Worm (Caenorhabditis elegans): Measurements from ENCODE around the gene rol-3.

Gene rol-3

DNA sequence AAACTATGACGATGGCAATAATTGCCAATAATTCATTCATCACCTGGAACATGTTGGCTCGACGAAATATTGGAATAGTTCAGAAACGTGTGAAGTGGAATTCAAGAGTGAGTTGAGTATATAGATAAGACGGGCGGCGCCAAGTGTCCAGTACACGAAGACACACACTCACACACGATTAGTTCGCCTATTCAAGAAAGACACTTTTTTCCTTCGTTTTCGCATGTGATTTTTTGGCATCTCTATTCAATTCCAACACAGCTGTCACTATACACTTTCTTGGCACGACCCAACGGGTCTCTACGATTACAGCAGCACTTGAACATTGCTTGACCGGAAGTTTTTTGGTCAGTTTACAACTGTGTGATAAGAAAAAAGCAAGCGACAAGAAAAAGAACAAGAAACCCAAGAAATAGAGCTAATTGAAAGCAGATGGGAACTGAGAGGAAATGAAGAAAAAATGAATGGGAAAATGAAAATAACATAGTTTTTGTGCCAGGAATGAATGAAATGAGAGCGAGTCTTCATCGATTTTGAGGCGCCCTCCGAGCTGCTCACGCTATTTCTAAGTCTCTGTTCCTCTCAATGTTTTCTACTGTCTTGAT is 20.4 kb downstream of the rol-3 start, which contains the start of gene K07C11.8:
TSS of gene K07C11.8 (minus strand) at position 224 of the 605 bp plus-strand sequence.
- no peak for TF ChIP-seq unc-62 (GFP tag; optimal IDR thresholded peaks at IDR 0.05)

DNA sequence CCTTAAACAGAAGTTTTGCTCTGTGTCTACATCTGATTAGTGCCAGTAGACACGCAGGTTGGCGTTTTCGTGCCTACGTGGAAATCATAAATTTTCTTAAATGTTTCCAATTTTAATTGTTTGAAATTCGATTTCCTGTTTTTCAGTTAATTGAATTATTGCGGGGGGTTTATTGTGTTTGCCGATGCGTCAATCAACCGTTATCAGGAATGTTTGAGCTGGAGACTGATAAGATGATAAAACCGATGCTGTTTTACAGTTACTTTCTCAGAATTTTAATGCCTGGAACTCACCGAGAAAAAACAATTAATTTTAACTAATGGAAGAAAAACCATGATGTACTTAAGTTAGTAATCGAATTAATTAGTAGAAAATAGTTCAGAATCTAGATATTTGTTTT is 21.1 kb downstream of the rol-3 start:
- TF ChIP-seq unc-62 (GFP tag; optimal IDR thresholded peaks at IDR 0.05): no peak

DNA sequence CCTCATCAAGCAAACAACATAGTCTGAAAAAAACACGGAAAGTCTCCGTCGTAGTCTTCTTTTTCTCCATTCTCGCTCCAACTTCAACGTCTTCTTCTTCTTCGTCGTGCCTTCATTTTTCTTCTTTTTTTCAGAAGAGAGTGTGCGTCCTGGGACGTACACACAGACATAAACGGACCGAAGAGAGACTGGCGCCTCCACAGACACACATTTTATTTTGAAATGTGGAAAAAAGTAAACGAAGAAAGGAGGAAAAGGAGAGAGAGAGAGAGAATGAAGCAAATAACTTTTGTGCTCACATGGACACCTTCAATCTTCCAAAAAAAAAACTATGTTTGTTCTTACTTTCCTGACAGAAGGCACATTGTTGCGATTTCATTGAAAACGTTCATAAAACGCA is 23.1 kb downstream of the rol-3 start:
- no peak for TF ChIP-seq unc-62 (GFP tag; optimal IDR thresholded peaks at IDR 0.05)

ce11 chrV:8213868-8214267 is 24.3 kb downstream of the rol-3 start, which contains the start of gene K07C11.7:
K07C11.7 (minus strand) TSS chrV:8213968.
- no peak for TF ChIP-seq unc-62 (GFP tag; optimal IDR thresholded peaks at IDR 0.05)

DNA sequence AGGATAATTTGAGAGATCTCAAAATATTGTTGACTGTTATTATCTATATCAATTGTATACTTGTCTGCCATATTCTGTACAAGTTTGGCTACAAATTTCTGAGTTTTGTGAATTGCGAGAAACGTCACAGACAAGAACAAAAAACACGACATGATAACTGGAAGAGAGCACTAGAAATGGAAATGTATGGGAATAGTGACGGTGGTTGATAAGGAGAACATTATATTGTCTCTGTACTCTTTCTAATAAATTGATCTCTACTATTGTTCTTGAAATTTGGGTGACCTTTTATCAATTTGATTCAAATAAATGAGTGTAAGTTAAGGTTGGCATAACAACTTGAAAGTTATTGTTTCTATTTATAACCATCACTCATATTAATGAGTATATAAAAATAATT is 25.4 kb downstream of the rol-3 start:
- no peak for TF ChIP-seq unc-62 (GFP tag; optimal IDR thresholded peaks at IDR 0.05)

ce11 chrV:8211993-8212392 is 26.2 kb downstream of the rol-3 start:
- TF ChIP-seq unc-62 (GFP tag; optimal IDR thresholded peaks at IDR 0.05): no peak

- TF ChIP-seq unc-62 (GFP tag; optimal IDR thresholded peaks at IDR 0.05): no peak
Observed at ce11 chrV:8210527-8210926, 27.7 kb downstream of the rol-3 start.

DNA sequence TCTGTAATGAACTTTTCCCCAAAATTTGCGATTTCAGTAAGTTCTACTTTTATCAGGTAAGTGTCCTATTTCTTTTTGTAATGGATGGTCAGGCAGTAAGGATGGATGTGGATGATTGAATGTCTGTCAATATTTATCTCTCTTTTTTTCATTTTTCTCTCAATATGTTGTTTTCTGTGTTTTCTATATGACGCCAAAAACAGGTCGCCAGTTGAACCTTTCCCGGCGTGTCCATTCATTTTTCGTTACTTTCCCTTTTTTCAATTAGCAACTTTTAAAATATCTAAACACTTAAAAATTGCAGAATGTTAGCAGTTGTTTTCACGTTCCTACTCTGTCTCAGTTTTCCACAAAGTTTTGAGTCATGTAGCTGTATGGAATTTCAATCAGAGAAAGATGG is 31.3 kb downstream of the rol-3 start, which contains the start of gene timp-1:
TSS of gene timp-1 (plus strand) at position 305 of the 400 bp plus-strand sequence.
- TF ChIP-seq unc-62 (GFP tag; optimal IDR thresholded peaks at IDR 0.05): no peak

- TF ChIP-seq unc-62 (GFP tag; optimal IDR thresholded peaks at IDR 0.05): no peak
Observed at ce11 chrV:8203085-8203643, 35.0 kb downstream of the rol-3 start, which contains the start of gene cest-17. cest-17 (plus strand) TSS chrV:8203332.

ce11 chrV:8201229-8201858 is 36.9 kb downstream of the rol-3 start, which contains the start of gene cri-2:
cri-2 (plus strand) TSS chrV:8201808.
- TF ChIP-seq unc-62 (GFP tag; optimal IDR thresholded peaks at IDR 0.05): no peak

- no peak for TF ChIP-seq unc-62 (GFP tag; optimal IDR thresholded peaks at IDR 0.05)
Observed at ce11 chrV:8198994-8199393, 39.2 kb downstream of the rol-3 start, which contains the start of gene F20D6.11. F20D6.11 (minus strand) TSS chrV:8199094.

DNA sequence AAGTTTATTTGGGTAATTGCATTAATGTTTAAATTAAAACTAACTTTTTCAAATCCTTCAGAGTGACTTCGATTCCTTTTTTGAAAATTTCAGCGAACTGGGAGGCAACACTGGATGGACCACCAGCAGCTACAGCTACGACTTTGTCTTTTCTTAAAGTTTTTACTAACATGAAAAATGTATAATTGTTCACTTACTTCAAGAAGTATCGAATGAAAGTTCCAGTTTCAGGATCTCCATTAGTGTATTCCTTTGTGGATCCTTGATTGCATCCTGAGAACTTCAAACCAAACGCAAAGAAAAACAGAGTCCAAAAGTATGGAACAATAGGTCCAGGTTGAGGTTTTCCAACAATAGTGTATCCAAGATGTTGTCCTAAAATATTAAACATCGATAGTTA is 41.2 kb downstream of the rol-3 start:
- no peak for TF ChIP-seq unc-62 (GFP tag; optimal IDR thresholded peaks at IDR 0.05)

DNA sequence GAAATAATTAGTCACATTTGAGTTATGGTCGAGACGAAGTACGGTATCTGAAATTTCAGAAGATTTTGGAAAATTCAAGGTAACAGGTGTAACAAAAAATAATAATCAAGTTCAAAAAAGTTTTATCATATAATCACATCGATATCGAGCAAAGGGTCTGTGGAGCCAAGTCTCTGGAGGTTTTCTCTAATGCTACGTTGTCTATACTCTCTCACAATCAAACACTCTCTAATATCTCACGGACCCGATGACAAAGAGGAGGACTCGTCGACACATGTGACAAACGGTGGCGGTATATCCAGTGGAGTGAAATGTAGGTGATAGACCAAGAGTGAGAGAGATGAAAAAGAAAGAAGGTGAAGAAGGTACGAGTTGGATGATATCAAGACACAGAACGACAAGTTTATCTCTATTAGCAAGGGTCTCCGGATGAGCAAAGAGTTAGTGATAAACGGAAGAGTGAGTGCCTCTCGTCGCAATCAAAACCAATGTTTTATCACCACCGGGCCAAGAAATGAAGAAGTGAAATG is 42.3 kb downstream of the rol-3 start, which contains the start of gene F20D6.10:
TSS of gene F20D6.10 (minus strand) at position 51 of the 530 bp plus-strand sequence.
- TF ChIP-seq unc-62 (GFP tag; optimal IDR thresholded peaks at IDR 0.05): no peak

DNA sequence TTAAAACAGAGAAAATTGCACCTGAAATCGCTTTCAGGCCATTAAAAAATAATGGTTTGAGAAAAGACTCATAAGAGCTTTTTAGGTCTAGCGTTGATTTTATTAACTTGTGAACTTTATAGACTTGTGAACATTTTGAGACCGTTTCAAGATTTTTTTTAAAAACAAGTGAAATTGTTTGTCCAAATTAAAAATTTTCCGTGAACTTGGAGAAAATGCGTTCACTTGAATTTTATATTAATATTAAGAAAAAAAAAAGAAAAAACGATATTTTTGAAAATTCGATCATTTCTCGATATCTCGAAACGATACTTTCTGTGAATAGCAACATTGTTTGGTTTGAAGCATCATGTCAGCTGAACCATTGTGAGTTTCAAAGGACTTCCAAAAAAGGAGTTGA is 47.8 kb downstream of the rol-3 start, which contains the start of gene F20D6.1:
TSS of gene F20D6.1 (plus strand) at position 301 of the 400 bp plus-strand sequence.
- no peak for TF ChIP-seq unc-62 (GFP tag; optimal IDR thresholded peaks at IDR 0.05)

DNA sequence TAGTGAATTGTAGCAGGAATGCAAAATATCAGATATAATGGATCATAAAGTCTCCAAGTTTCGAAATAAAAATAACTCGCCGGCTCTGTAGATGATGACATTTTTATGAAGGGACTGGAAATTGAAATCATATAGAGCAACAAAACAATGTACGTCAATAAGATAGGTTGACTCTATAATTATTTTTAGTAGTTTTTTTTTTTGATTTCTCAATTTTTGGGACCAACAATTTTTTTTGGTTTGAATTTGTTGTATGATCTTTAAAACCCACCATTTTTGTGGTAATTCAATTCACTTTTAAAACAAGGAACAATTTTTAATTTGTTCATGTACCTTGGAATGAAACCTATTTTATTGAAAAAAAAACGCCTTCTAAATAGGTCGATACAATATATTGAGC is 48.2 kb downstream of the rol-3 start, which contains the start of gene F20D6.12:
TSS of gene F20D6.12 (minus strand) at position 101 of the 400 bp plus-strand sequence.
- no peak for TF ChIP-seq unc-62 (GFP tag; optimal IDR thresholded peaks at IDR 0.05)

- no peak for TF ChIP-seq unc-62 (GFP tag; optimal IDR thresholded peaks at IDR 0.05)
Observed at ce11 chrV:8188421-8188820, 49.8 kb downstream of the rol-3 start, which contains the start of gene F20D6.15. F20D6.15 (minus strand) TSS chrV:8188467.
